Fruit fly (Drosophila melanogaster) whole organism, prepupa: Measurements from ENCODE around the gene Sas-6.

Experiments
- CG32006 ChIP-seq: fragments of 200-800 bp; sonication (Bioruptor generic); optimal IDR thresholded peaks from 3 replicates; lab custom pipeline; 2017; ENCODE audit warnings: missing biosample characterization, mild to moderate bottlenecking, missing genetic modification characterization
- Gug ChIP-seq: fragments of 200-800 bp; sonication (Bioruptor generic); IDR thresholded peaks from 2 replicates; pipeline ENCODE4 v1.3.6; 2022; ENCODE audit warnings: missing biosample characterization, missing genetic modification characterization
- Met ChIP-seq: fragments of 200-800 bp; sonication (Bioruptor generic); optimal IDR thresholded peaks from 3 replicates; lab custom pipeline; 2016; ENCODE audit warnings: missing biosample characterization, missing genetic modification characterization
- net ChIP-seq: fragments of 200-800 bp; sonication (Bioruptor generic); optimal IDR thresholded peaks from 3 replicates; lab custom pipeline; 2016; ENCODE audit warnings: missing biosample characterization, missing genetic modification characterization

DNA sequence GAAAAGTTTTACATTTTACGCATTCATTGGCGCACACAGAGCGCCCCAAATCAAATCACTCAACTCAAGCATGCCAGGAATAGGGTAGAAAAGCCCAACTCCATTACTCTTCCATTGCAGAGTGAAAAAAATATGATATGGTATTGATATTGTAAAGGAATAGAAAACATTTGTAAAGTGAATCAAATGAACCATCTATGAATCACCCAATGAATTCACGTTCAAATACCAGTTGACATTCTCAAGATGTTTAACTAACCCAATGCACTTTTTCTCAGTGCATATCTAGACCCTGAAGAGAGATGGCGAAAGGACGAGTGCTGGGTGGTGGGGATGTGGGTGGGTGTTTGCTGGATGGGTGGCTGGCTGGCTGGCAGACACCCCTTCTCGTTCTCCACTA is 16.6 kb upstream of the Sas-6 start:
- TF ChIP-seq Met (GFP tag; lab: Kevin White, UChicago) (peak; percentile 9), net (no peak), Gug (GFP tag; lab: Robert Waterston, UW) (no peak), CG32006 (GFP tag; lab: Kevin White, UChicago) (peak; percentile 10)
